Worm (Caenorhabditis elegans) whole organism, L3 larva: Measurements from ENCODE around the gene K07E1.1.

Experiments used
- lin-39 ChIP-seq: fragments of 150-350 bp; optimal IDR thresholded peaks from 2 replicates; lab custom pipeline; 2018; ENCODE audit warnings: missing biosample characterization, missing genetic modification reagents, missing genetic modification characterization
- nhr-11 ChIP-seq: fragments of 150-350 bp; optimal IDR thresholded peaks from 2 replicates; lab custom pipeline; 2014; ENCODE audit warnings: missing biosample characterization, missing genetic modification characterization
- nhr-28 ChIP-seq: fragments of 150-350 bp; optimal IDR thresholded peaks from 2 replicates; lab custom pipeline; 2014; ENCODE audit warnings: missing biosample characterization, missing genetic modification characterization
- tbx-2 ChIP-seq: sonication (generic microtip); optimal IDR thresholded peaks from 2 replicates; lab custom pipeline; 2016; ENCODE audit warnings: mild to moderate bottlenecking, missing genetic modification characterization, missing compliant biosample characterization
- ztf-11 ChIP-seq: fragments of 150-350 bp; optimal IDR thresholded peaks from 2 replicates; lab custom pipeline; 2014; ENCODE audit warnings: missing biosample characterization, missing genetic modification characterization

DNA sequence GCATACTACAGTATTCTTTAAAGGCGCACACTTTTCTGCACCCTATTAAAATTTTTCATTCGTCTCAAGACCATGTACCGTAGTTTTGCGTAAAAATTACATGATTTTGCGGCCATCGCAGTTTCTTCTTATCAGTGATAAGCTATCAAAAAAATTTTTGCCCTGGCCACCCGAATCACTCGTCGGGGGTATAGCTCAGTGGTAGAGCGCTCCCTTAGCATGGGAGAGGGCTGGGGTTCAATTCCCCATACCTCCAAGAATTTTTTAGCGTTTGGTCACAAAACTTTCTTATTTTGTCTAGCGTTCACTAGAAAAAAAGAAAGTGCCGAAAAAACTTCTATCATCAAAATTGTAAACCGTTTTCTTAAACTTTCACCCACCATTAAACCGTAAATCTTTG, 14.3 kb downstream of the K07E1.1 start:
- TF ChIP-seq nhr-11 (no peak), ztf-11 (no peak), tbx-2 (no peak), nhr-28 (tag; lab: Kevin White, UChicago) (no peak), lin-39 (tag; lab: Kevin White, UChicago) (no peak)
